Worm (Caenorhabditis elegans): ENCODE measurements around the gene W01D2.3.

Gene W01D2.3

ce11 chrII:14814894-14815568 lies 10.9 kb upstream of the W01D2.3 start, which contains the start of gene W01D2.1:
TSS of gene W01D2.1 (plus strand) at chrII:14815518.
- no peak for TF ChIP-seq him-1 (tag; optimal IDR thresholded peaks at IDR 0.05)
- TF ChIP-seq W03F9.2 (tag; optimal IDR thresholded peaks at IDR 0.05): peak; percentile 24
- TF ChIP-seq dao-5 (tag; optimal IDR thresholded peaks at IDR 0.05): no peak

DNA sequence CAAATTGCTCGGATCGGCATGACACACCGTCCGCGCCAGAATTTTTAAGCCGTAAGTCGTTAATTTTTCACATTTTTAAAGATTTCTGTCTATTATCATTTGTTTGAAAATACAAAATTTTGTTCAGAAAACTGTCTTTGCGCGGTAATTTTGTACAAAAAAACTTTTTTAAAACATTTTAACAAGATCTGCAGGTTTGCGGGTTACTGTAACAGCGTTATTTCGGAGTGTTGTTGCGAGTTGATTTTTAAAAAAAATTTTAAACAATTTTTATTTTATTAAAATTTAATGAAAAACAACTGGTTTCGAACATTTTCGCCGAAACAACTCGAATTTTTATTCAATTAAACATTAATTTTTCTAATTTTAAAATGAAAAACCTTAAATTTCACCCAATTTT lies 9.0 kb upstream of the W01D2.3 start:
- TF ChIP-seq W03F9.2 (tag; optimal IDR thresholded peaks at IDR 0.05) (no peak), dao-5 (tag; optimal IDR thresholded peaks at IDR 0.05) (no peak), him-1 (tag; optimal IDR thresholded peaks at IDR 0.05) (no peak)

ce11 chrII:14812661-14813060 lies 8.6 kb upstream of the W01D2.3 start:
- TF ChIP-seq dao-5 (tag; optimal IDR thresholded peaks at IDR 0.05): no peak
- TF ChIP-seq W03F9.2 (tag; optimal IDR thresholded peaks at IDR 0.05): no peak

DNA sequence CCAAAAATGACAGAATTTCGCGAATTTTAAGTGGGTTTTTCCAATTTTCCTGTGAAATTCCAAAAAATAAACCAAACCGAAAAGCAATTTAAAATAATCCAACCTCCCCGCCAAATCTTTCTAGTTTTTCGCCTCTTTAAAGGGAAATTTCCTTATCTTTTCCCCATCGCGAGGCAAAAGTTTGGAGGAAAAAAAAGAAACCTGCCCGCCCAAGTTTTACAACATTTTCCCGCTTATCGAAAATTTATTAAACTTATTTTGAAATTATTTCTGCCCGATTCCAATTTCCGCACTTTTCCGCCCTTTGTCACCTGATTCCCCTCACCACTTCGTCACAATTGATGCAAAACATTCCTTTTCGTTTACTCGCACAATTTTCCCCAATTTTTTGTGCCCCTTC lies 8.1 kb upstream of the W01D2.3 start, which contains the start of gene osta-3:
TSS of gene osta-3 (plus strand) at position 301 of the 400 bp plus-strand sequence.
- TF ChIP-seq dao-5 (tag; optimal IDR thresholded peaks at IDR 0.05): no peak
- TF ChIP-seq him-1 (tag; optimal IDR thresholded peaks at IDR 0.05): no peak
- no peak for TF ChIP-seq W03F9.2 (tag; optimal IDR thresholded peaks at IDR 0.05)

ce11 chrII:14811472-14811871 lies 7.4 kb upstream of the W01D2.3 start:
- TF ChIP-seq W03F9.2 (tag; optimal IDR thresholded peaks at IDR 0.05): no peak
- TF ChIP-seq dao-5 (tag; optimal IDR thresholded peaks at IDR 0.05): no peak
- TF ChIP-seq him-1 (tag; optimal IDR thresholded peaks at IDR 0.05): no peak

- no peak for TF ChIP-seq W03F9.2 (tag; optimal IDR thresholded peaks at IDR 0.05)
- no peak for TF ChIP-seq him-1 (tag; optimal IDR thresholded peaks at IDR 0.05)
- TF ChIP-seq dao-5 (tag; optimal IDR thresholded peaks at IDR 0.05): no peak
Observed at ce11 chrII:14810609-14811008, 6.5 kb upstream of the W01D2.3 start.

DNA sequence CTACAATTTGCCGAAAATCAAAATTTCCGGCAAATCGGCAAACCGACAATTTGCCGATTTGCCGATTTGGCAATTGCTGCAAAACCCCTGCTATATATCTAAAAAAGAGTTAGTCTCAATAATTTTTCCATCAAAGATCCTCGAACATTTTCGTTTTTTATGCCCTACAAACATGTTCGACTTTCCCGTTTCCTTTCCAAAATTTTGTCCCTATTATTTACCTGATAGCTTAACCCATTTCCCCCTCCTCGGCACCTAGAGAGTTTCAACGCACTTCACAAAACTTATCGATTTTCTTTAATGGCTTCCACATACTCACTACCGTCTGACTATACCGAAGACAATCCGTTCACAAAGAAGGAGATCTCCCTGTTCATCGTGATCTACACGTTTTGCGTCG lies 4.6 kb upstream of the W01D2.3 start, which contains the start of gene W01D2.6:
TSS of gene W01D2.6 (plus strand) at position 301 of the 400 bp plus-strand sequence.
- TF ChIP-seq W03F9.2 (tag; optimal IDR thresholded peaks at IDR 0.05): no peak

DNA sequence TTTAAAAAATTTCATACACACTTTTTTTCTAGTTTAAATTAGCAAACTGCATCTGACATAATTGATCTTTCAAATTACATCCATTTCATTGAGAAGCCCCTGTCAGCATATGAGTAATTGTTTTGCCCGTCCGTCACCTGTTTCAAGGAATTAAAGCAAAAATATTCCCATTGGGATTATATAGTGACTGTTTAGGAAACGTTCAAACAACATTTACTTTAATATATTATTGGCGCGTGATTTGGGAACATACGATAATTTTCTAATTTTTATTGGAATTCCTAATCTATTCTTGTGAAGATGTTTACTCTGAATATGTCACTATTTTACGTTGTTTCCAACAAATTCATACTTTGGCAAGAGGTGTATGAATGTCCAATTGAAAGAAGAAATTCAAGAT lies 1.6 kb upstream of the W01D2.3 start, which contains the start of gene srt-11:
TSS of gene srt-11 (plus strand) at position 301 of the 400 bp plus-strand sequence.
- TF ChIP-seq dao-5 (tag; optimal IDR thresholded peaks at IDR 0.05) (no peak), W03F9.2 (tag; optimal IDR thresholded peaks at IDR 0.05) (no peak), him-1 (tag; optimal IDR thresholded peaks at IDR 0.05) (no peak)

ce11 chrII:14801086-14801531 lies 3.0 kb downstream of the W01D2.3 start:
- TF ChIP-seq him-1 (tag; optimal IDR thresholded peaks at IDR 0.05): peak; percentile 5
- no peak for TF ChIP-seq dao-5 (tag; optimal IDR thresholded peaks at IDR 0.05)
- TF ChIP-seq W03F9.2 (tag; optimal IDR thresholded peaks at IDR 0.05): no peak

DNA sequence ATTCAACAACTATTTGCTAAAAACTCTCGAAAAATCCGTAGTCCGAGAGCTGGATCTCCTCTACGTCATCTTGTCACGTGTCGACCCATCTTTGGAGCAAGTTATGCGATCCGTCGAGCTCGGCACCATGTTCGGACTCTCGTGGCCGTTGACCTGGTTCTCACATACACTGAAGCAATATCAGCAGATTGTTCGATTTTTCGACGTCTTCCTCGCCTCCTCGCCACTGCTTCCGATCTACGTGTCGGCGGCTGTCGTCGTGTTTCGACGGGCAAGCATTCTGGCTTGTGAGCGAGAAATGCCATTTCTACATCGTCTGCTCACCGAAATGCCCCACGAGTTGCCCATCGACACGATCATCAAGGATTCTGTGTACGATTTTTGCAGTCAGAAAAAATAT lies 4.7 kb downstream of the W01D2.3 start:
- TF ChIP-seq him-1 (tag; optimal IDR thresholded peaks at IDR 0.05) (no peak), W03F9.2 (tag; optimal IDR thresholded peaks at IDR 0.05) (no peak)

DNA sequence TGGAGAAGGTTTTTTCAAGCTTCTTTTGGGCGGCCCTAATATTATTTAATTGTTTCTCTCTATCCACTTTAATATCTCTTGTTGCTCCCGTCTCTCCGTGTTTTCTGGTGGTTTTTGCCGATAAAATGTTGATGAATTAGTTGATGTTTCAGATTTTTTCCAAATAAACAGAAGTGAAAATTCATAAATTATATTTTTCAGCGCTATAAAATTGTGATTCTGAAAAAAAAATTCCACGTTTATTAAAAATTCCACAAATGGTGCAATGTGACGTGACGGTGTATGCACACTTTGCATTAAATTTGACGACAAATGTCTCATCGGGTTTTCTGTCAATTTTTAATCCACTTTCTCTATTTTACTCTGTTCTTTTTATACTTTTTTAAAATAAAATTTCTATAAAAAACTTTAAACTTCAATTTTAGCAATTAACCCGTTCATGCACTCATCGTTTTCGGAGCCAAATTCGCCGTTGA lies 6.0 kb downstream of the W01D2.3 start, which contains the start of gene tbc-20:
TSS of gene tbc-20 (plus strand) at position 426 of the 476 bp plus-strand sequence.
- no peak for TF ChIP-seq dao-5 (tag; optimal IDR thresholded peaks at IDR 0.05)
- TF ChIP-seq W03F9.2 (tag; optimal IDR thresholded peaks at IDR 0.05): peak; percentile 37
- no peak for TF ChIP-seq him-1 (tag; optimal IDR thresholded peaks at IDR 0.05)

DNA sequence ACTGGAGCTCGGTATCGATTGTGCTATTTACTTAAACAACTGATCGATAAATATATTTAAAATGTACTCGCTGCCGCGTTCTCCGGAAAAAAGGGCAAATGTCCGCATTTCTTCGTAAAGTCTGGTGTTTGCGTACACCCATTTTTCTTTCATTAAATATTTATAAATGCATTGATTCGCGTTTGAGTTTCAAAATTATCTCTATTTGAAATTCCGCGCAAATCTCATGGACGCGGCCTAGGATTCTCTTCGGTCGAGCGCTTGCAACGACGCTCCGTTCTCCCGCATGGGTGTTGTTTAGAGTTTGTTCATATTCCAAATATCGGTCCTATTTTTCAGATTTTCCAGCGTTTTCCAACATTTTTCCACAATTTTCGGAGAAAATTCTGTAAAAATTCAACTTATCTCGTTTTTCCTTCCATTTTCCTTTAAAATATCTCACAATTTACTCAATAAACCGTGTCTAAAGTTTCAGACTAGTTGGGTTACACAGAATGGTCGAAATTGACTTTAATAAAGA lies 9.1 kb downstream of the W01D2.3 start, which contains the start of gene eif-3.B:
TSS of gene eif-3.B (plus strand) at position 470 of the 520 bp plus-strand sequence.
- TF ChIP-seq him-1 (tag; optimal IDR thresholded peaks at IDR 0.05) (peak; percentile 42), W03F9.2 (tag; optimal IDR thresholded peaks at IDR 0.05) (peak; percentile 83), dao-5 (tag; optimal IDR thresholded peaks at IDR 0.05) (no peak)

- no peak for TF ChIP-seq W03F9.2 (tag; optimal IDR thresholded peaks at IDR 0.05)
- TF ChIP-seq him-1 (tag; optimal IDR thresholded peaks at IDR 0.05): no peak
- no peak for TF ChIP-seq dao-5 (tag; optimal IDR thresholded peaks at IDR 0.05)
Observed at ce11 chrII:14792470-14792869, 11.6 kb downstream of the W01D2.3 start.

ce11 chrII:14790751-14791150 lies 13.4 kb downstream of the W01D2.3 start, which contains the start of gene Y54E2A.10:
TSS of gene Y54E2A.10 (plus strand) at chrII:14791051.
- no peak for TF ChIP-seq dao-5 (tag; optimal IDR thresholded peaks at IDR 0.05)
- TF ChIP-seq him-1 (tag; optimal IDR thresholded peaks at IDR 0.05): no peak
- no peak for TF ChIP-seq W03F9.2 (tag; optimal IDR thresholded peaks at IDR 0.05)
